Worm (Caenorhabditis elegans): ENCODE results near the gene ocam-1.
"Not testable (repeated sequence)": the region's sequence is repeated elsewhere in the genome, so short reads cannot be mapped to it uniquely, and the experiment has no call there.

ce11 chrV:14205214-14205613 is 37.7 kb upstream of the ocam-1 start, which contains the start of gene T16A9.3:
- not testable (repeated sequence) for TF ChIP-seq lin-13 (GFP tag; optimal IDR thresholded peaks at IDR 0.05); nhr-23 (tag; optimal IDR thresholded peaks at IDR 0.05); dmd-4 (tag; optimal IDR thresholded peaks at IDR 0.05); unc-62 (GFP tag; optimal IDR thresholded peaks at IDR 0.05); ztf-11 (tag; optimal IDR thresholded peaks at IDR 0.05); F13H6.1 (tag; optimal IDR thresholded peaks at IDR 0.05); elt-1 (tag; optimal IDR thresholded peaks at IDR 0.05); fos-1 (tag; optimal IDR thresholded peaks at IDR 0.05); alr-1 (tag; optimal IDR thresholded peaks at IDR 0.05); lin-11 (tag; optimal IDR thresholded peaks at IDR 0.05); R02D3.7 (tag; optimal IDR thresholded peaks at IDR 0.05); egl-27 (tag; optimal IDR thresholded peaks at IDR 0.05)

Measured in whole organism, L2 larva.